Fruit fly (Drosophila melanogaster) whole organism, embryonic: ENCODE measurements around the gene CG33654.
A peak's percentile ranks its signal among the peaks of the same experiment; 100 is the strongest.

Source experiments
- BEAF-32 ChIP-seq: fragments of 200-800 bp; sonication (Bioruptor generic); optimal IDR thresholded peaks from 3 replicates; lab custom pipeline; 2017; ENCODE audit warnings: missing biosample characterization, missing genetic modification characterization, mild to moderate bottlenecking, moderate library complexity, missing genetic modification reagents
- Bgb ChIP-seq: fragments of 200-800 bp; sonication (Bioruptor generic); IDR thresholded peaks from 2 replicates; pipeline ENCODE4 v1.3.6; 2022; ENCODE audit warnings: missing biosample characterization, missing genetic modification characterization; ENCODE audit not compliant: partially characterized antibody
- Blimp-1 ChIP-seq: fragments of 200-800 bp; sonication (Bioruptor generic); optimal IDR thresholded peaks from 3 replicates; lab custom pipeline; 2018; ENCODE audit warnings: missing biosample characterization, missing genetic modification characterization, mild to moderate bottlenecking, moderate library complexity, missing genetic modification reagents
- Bteb2 ChIP-seq: fragments of 200-800 bp; sonication (Bioruptor generic); optimal IDR thresholded peaks from 2 replicates; lab custom pipeline; 2016; ENCODE audit warnings: missing biosample characterization, missing genetic modification characterization
- CG11504 ChIP-seq: fragments of 200-800 bp; sonication (Bioruptor generic); optimal IDR thresholded peaks from 3 replicates; lab custom pipeline; 2019; ENCODE audit warnings: missing biosample characterization, mild to moderate bottlenecking, missing genetic modification characterization, moderate library complexity
- CG12071 ChIP-seq: fragments of 200-800 bp; sonication (Bioruptor generic); optimal IDR thresholded peaks from 3 replicates; lab custom pipeline; 2018; ENCODE audit warnings: missing biosample characterization, mild to moderate bottlenecking, missing genetic modification characterization
- CG12391 ChIP-seq: fragments of 200-800 bp; sonication (Bioruptor generic); optimal IDR thresholded peaks from 3 replicates; lab custom pipeline; 2018; ENCODE audit warnings: missing biosample characterization, mild to moderate bottlenecking, missing genetic modification characterization, moderate library complexity
- CG14860 ChIP-seq: fragments of 200-800 bp; sonication (Bioruptor generic); IDR thresholded peaks from 3 replicates; pipeline ENCODE4 v1.3.6; 2022; ENCODE audit warnings: missing biosample characterization, missing genetic modification characterization; ENCODE audit not compliant: partially characterized antibody
- CG15269 ChIP-seq: fragments of 200-800 bp; sonication (Bioruptor generic); optimal IDR thresholded peaks from 2 replicates; lab custom pipeline; 2018; ENCODE audit warnings: missing biosample characterization, mild to moderate bottlenecking, missing genetic modification characterization, moderate library complexity
- CG17359 ChIP-seq: fragments of 200-800 bp; sonication (Bioruptor generic); optimal IDR thresholded peaks from 3 replicates; lab custom pipeline; 2018; ENCODE audit warnings: missing biosample characterization, mild to moderate bottlenecking, missing genetic modification characterization, moderate library complexity
- CG17385 ChIP-seq: fragments of 200-800 bp; sonication (Bioruptor generic); optimal IDR thresholded peaks from 3 replicates; lab custom pipeline; 2018; ENCODE audit warnings: missing biosample characterization, mild to moderate bottlenecking, missing genetic modification characterization
- CG18599 ChIP-seq: fragments of 200-800 bp; sonication (Bioruptor generic); optimal IDR thresholded peaks from 3 replicates; lab custom pipeline; 2017; ENCODE audit warnings: missing biosample characterization, missing genetic modification characterization, mild to moderate bottlenecking, moderate library complexity, missing genetic modification reagents
- CG2678 ChIP-seq: fragments of 200-800 bp; sonication (Bioruptor generic); optimal IDR thresholded peaks from 3 replicates; lab custom pipeline; 2019; ENCODE audit warnings: missing biosample characterization, mild to moderate bottlenecking, missing genetic modification characterization, moderate library complexity
- CG2712 ChIP-seq: fragments of 200-800 bp; optimal IDR thresholded peaks from 3 replicates; lab custom pipeline; 2019; ENCODE audit warnings: missing biosample characterization, mild to moderate bottlenecking, missing genetic modification characterization, moderate library complexity
- CG34224 ChIP-seq: fragments of 200-800 bp; sonication (Bioruptor generic); IDR thresholded peaks from 3 replicates; pipeline ENCODE4 v1.3.6; 2022; ENCODE audit warnings: missing biosample characterization, missing genetic modification characterization; ENCODE audit not compliant: partially characterized antibody
- CG4360 ChIP-seq: fragments of 200-800 bp; sonication (Bioruptor generic); IDR thresholded peaks from 2 replicates; pipeline ENCODE4 v1.3.6; 2022; ENCODE audit warnings: missing biosample characterization, missing genetic modification characterization
- CG5180 ChIP-seq: fragments of 200-800 bp; sonication (Bioruptor generic); optimal IDR thresholded peaks from 3 replicates; lab custom pipeline; 2017; ENCODE audit warnings: missing biosample characterization, missing genetic modification characterization, mild to moderate bottlenecking, moderate library complexity, missing genetic modification reagents
- CG7786 ChIP-seq: fragments of 200-800 bp; sonication (Bioruptor generic); optimal IDR thresholded peaks from 2 replicates; lab custom pipeline; 2016; ENCODE audit warnings: missing biosample characterization, missing genetic modification characterization
- CG7963 ChIP-seq: fragments of 200-800 bp; sonication (Bioruptor generic); IDR thresholded peaks from 3 replicates; pipeline ENCODE4 v1.3.6; 2022; ENCODE audit warnings: missing biosample characterization, missing genetic modification characterization; ENCODE audit not compliant: partially characterized antibody
- CG9727 ChIP-seq: fragments of 200-800 bp; sonication (Bioruptor generic); optimal IDR thresholded peaks from 3 replicates; lab custom pipeline; 2017; ENCODE audit warnings: missing biosample characterization, mild to moderate bottlenecking, missing genetic modification characterization
- CG9932 ChIP-seq: fragments of 200-800 bp; sonication (Bioruptor generic); IDR thresholded peaks from 2 replicates; pipeline ENCODE4 v1.3.6; 2022; ENCODE audit warnings: missing biosample characterization, missing genetic modification characterization
- Camta ChIP-seq: fragments of 200-800 bp; sonication (Bioruptor generic); optimal IDR thresholded peaks from 2 replicates; lab custom pipeline; 2016; ENCODE audit warnings: missing biosample characterization, missing genetic modification characterization
- D19B ChIP-seq: fragments of 200-800 bp; sonication (Bioruptor generic); optimal IDR thresholded peaks from 2 replicates; lab custom pipeline; 2017; ENCODE audit warnings: missing biosample characterization, mild to moderate bottlenecking, missing genetic modification characterization
- Dek ChIP-seq: fragments of 200-800 bp; sonication (Bioruptor generic); optimal IDR thresholded peaks from 3 replicates; lab custom pipeline; 2019; ENCODE audit warnings: missing biosample characterization, mild to moderate bottlenecking, missing genetic modification characterization, moderate library complexity
- Dll ChIP-seq: fragments of 200-800 bp; sonication (Bioruptor generic); IDR thresholded peaks from 4 replicates; pipeline ENCODE4 v1.3.6; 2022; ENCODE audit warnings: missing biosample characterization, missing genetic modification characterization; ENCODE audit not compliant: partially characterized antibody
- Elba2 ChIP-seq: fragments of 200-800 bp; sonication (Bioruptor generic); optimal IDR thresholded peaks from 3 replicates; lab custom pipeline; 2016; ENCODE audit warnings: missing biosample characterization, missing genetic modification characterization
- MESR4 ChIP-seq: fragments of 200-800 bp; sonication (Bioruptor generic); optimal IDR thresholded peaks from 2 replicates; lab custom pipeline; 2018; ENCODE audit warnings: missing biosample characterization, mild to moderate bottlenecking, missing genetic modification characterization, moderate library complexity
- Ravus ChIP-seq: fragments of 200-800 bp; sonication (Bioruptor generic); IDR thresholded peaks from 2 replicates; pipeline ENCODE4 v1.3.6; 2022; ENCODE audit warnings: missing biosample characterization, missing genetic modification characterization
- Scr ChIP-seq: fragments of 200-800 bp; sonication (Bioruptor generic); IDR thresholded peaks from 2 replicates; pipeline ENCODE4 v1.3.6; 2022; ENCODE audit warnings: missing biosample characterization, missing genetic modification characterization; ENCODE audit not compliant: partially characterized antibody
- al ChIP-seq: fragments of 200-800 bp; sonication (Bioruptor generic); IDR thresholded peaks from 2 replicates; pipeline ENCODE4 v1.3.6; 2022; ENCODE audit warnings: missing biosample characterization, missing genetic modification characterization
- aop ChIP-seq: fragments of 200-800 bp; sonication (Bioruptor generic); IDR thresholded peaks from 2 replicates; pipeline ENCODE4 v1.3.6; 2022; ENCODE audit warnings: missing biosample characterization, missing genetic modification characterization
- ato ChIP-seq: fragments of 200-800 bp; sonication (Bioruptor generic); IDR thresholded peaks from 2 replicates; pipeline ENCODE4 v1.3.6; 2022; ENCODE audit warnings: missing biosample characterization, missing genetic modification characterization; ENCODE audit not compliant: partially characterized antibody
- crc ChIP-seq: fragments of 200-800 bp; sonication (Bioruptor generic); optimal IDR thresholded peaks from 2 replicates; lab custom pipeline; 2016; ENCODE audit warnings: missing biosample characterization, missing genetic modification characterization
- crp ChIP-seq, 2 experiments: fragments of 200-800 bp; sonication (Bioruptor generic); optimal IDR thresholded peaks; 2 replicates in 1 of 2; 3 replicates in 1 of 2; lab custom pipeline; 2017; ENCODE audit warnings: missing biosample characterization in 2 of 2, missing genetic modification characterization in 2 of 2, mild to moderate bottlenecking in 1 of 2, moderate library complexity in 1 of 2
- en ChIP-seq: fragments of 200-800 bp; sonication (Bioruptor generic); optimal IDR thresholded peaks from 2 replicates; lab custom pipeline; 2016; ENCODE audit warnings: missing biosample characterization, missing genetic modification characterization
- gem ChIP-seq: fragments of 200-800 bp; sonication (Bioruptor generic); optimal IDR thresholded peaks from 2 replicates; lab custom pipeline; 2019; ENCODE audit warnings: missing biosample characterization, mild to moderate bottlenecking, missing genetic modification characterization, moderate library complexity
- grau ChIP-seq: fragments of 200-800 bp; optimal IDR thresholded peaks from 3 replicates; lab custom pipeline; 2019; ENCODE audit warnings: missing biosample characterization, mild to moderate bottlenecking, missing genetic modification characterization, moderate library complexity
- gro ChIP-seq: fragments of 200-800 bp; sonication (Bioruptor generic); optimal IDR thresholded peaks from 2 replicates; lab custom pipeline; 2016; ENCODE audit warnings: missing biosample characterization, missing genetic modification characterization
- gt ChIP-seq: fragments of 200-800 bp; sonication (Bioruptor generic); IDR thresholded peaks from 2 replicates; pipeline ENCODE4 v1.3.6; 2022; ENCODE audit warnings: missing biosample characterization, missing genetic modification characterization
- hb ChIP-seq: fragments of 200-800 bp; sonication (Bioruptor generic); IDR thresholded peaks from 3 replicates; pipeline ENCODE4 v1.3.6; 2022; ENCODE audit warnings: missing biosample characterization, missing genetic modification characterization; ENCODE audit not compliant: partially characterized antibody
- klu ChIP-seq: fragments of 200-800 bp; sonication (Bioruptor generic); IDR thresholded peaks from 2 replicates; pipeline ENCODE4 v1.3.6; 2022; ENCODE audit warnings: missing biosample characterization, missing genetic modification characterization
- kni ChIP-seq: fragments of 200-800 bp; sonication (Bioruptor generic); optimal IDR thresholded peaks from 3 replicates; lab custom pipeline; 2017; ENCODE audit warnings: mild to moderate bottlenecking, missing biosample characterization, missing genetic modification reagents, missing genetic modification characterization
- knrl ChIP-seq: fragments of 200-800 bp; sonication (Bioruptor generic); IDR thresholded peaks from 3 replicates; pipeline ENCODE4 v1.3.6; 2022; ENCODE audit warnings: missing biosample characterization, missing genetic modification characterization; ENCODE audit not compliant: partially characterized antibody
- lbe ChIP-seq: fragments of 200-800 bp; sonication (Bioruptor generic); optimal IDR thresholded peaks from 2 replicates; lab custom pipeline; 2016; ENCODE audit warnings: missing biosample characterization, mild to moderate bottlenecking, missing genetic modification characterization
- onecut ChIP-seq: fragments of 200-800 bp; sonication (Bioruptor generic); IDR thresholded peaks from 2 replicates; pipeline ENCODE4 v1.3.6; 2022; ENCODE audit warnings: missing biosample characterization, missing genetic modification characterization
- pb ChIP-seq: fragments of 200-800 bp; sonication (Bioruptor generic); optimal IDR thresholded peaks from 3 replicates; lab custom pipeline; 2016; ENCODE audit warnings: missing biosample characterization, missing genetic modification characterization
- sna ChIP-seq: fragments of 200-800 bp; sonication (Bioruptor generic); IDR thresholded peaks from 2 replicates; pipeline ENCODE4 v1.3.6; 2022; ENCODE audit warnings: missing biosample characterization, missing genetic modification characterization; ENCODE audit not compliant: partially characterized antibody
- vnd ChIP-seq: fragments of 200-800 bp; sonication (Bioruptor generic); IDR thresholded peaks from 3 replicates; pipeline ENCODE4 v1.3.6; 2022; ENCODE audit warnings: missing biosample characterization, missing genetic modification characterization; ENCODE audit not compliant: partially characterized antibody

Gene CG33654

DNA sequence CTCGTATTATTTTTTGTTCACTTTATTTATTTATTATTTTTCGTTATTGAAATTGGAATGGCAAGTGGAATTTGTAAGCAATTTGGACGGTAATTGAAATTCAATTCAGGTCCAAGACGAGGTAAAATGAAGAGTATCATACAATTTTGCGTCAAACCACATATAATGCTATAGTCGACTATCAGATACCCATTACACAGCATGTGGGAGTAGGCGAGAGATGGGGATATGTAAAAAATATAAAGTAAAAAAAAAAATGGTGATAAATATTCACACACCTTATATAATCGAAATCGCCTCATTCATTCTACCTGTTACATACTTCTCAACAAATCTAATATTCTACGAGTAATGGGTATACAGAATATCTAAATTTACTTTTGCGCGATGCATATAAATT lies 29.2 kb upstream of the CG33654 start (continued):
- TF ChIP-seq CG9727 (GFP tag; lab: Kevin White, UChicago) (no peak), CG34224 (GFP tag; lab: Robert Waterston, UW) (peak; percentile 58; the same call in 1 of the 3 replicates), kni (GFP tag; lab: Kevin White, UChicago) (no peak), CG18599 (GFP tag; lab: Kevin White, UChicago) (peak; percentile 10), Camta (no peak), grau (peak; percentile 1), CG12391 (tag; lab: Kevin White, UChicago) (no peak), CG9932 (GFP tag; lab: Robert Waterston, UW) (peak; percentile 42; the same call in 1 of the 2 replicates), BEAF-32 (GFP tag; lab: Kevin White, UChicago) (no peak), pb (no peak), Scr (GFP tag; lab: Robert Waterston, UW) (peak; percentile 56), klu (no peak), hb (GFP tag; lab: Robert Waterston, UW) (peak; percentile 64; the same call in 1 of the 3 replicates), CG7963 (GFP tag; lab: Robert Waterston, UW) (peak; percentile 66), CG5180 (no peak), gt (GFP tag; lab: Robert Waterston, UW) (no peak), D19B (GFP tag; lab: Kevin White, UChicago) (peak; percentile 81), gro (GFP tag; lab: Kevin White, UChicago) (no peak), crp (GFP tag; optimal IDR thresholded peaks at IDR 0.05; lab: Kevin White, UChicago) (no peak), CG2712 (no peak), Dll (GFP tag; lab: Robert Waterston, UW) (peak; percentile 24; the same call in 1 of the 4 replicates), CG11504 (tag; lab: Kevin White, UChicago) (peak; percentile 17), gem (tag; lab: Kevin White, UChicago) (peak; percentile 20), CG17359 (no peak), CG12071 (GFP tag; lab: Kevin White, UChicago) (no peak), aop (GFP tag; lab: Robert Waterston, UW) (no peak), Ravus (GFP tag; lab: Robert Waterston, UW) (no peak), al (GFP tag; lab: Robert Waterston, UW) (no peak), CG4360 (GFP tag; lab: Robert Waterston, UW) (no peak), ato (GFP tag; lab: Robert Waterston, UW) (peak; percentile 49; the same call in 1 of the 2 replicates), vnd (peak; percentile 68), Bteb2 (GFP tag; lab: Kevin White, UChicago) (no peak), lbe (GFP tag; lab: Kevin White, UChicago) (peak; percentile 29), knrl (GFP tag; lab: Robert Waterston, UW) (no peak), onecut (GFP tag; lab: Robert Waterston, UW) (no peak), crc (GFP tag; lab: Kevin White, UChicago) (no peak), Bgb (GFP tag; lab: Robert Waterston, UW) (peak; percentile 38), en (GFP tag; lab: Kevin White, UChicago) (no peak), CG17385 (GFP tag; lab: Kevin White, UChicago) (no peak), Dek (tag; lab: Kevin White, UChicago) (no peak), CG14860 (peak; percentile 80), CG7786 (GFP tag; lab: Kevin White, UChicago) (no peak), CG15269 (tag; lab: Kevin White, UChicago) (peak; percentile 12), Blimp-1 (no peak), CG2678 (peak; percentile 13), sna (no peak; the same call in 1 of the 2 replicates), MESR4 (GFP tag; lab: Kevin White, UChicago) (no peak), Elba2 (GFP tag; lab: Kevin White, UChicago) (no peak)
